Worm (Caenorhabditis elegans) whole organism, early embryonic: ENCODE data around the gene R07H5.16.

ENCODE experiments used
- B0310.2 ChIP-seq: sonication (generic microtip); optimal IDR thresholded peaks from 2 replicates; lab custom pipeline; 2016; ENCODE audit warnings: mild to moderate bottlenecking, missing genetic modification characterization, missing compliant biosample characterization
- aly-1 ChIP-seq: sonication (generic microtip); optimal IDR thresholded peaks from 2 replicates; lab custom pipeline; 2016; ENCODE audit warnings: missing genetic modification characterization, missing compliant biosample characterization
- ama-1 ChIP-seq: fragments of 150-350 bp; optimal IDR thresholded peaks from 2 replicates; lab custom pipeline; 2014
- ets-7 ChIP-seq: sonication (generic microtip); optimal IDR thresholded peaks from 2 replicates; lab custom pipeline; 2016; ENCODE audit warnings: missing genotype, missing genetic modification characterization, missing compliant biosample characterization
- tbx-11 ChIP-seq: fragments of 200-800 bp; sonication (Bioruptor generic); IDR thresholded peaks from 2 replicates; pipeline ENCODE4 v1.3.6; 2022; ENCODE audit warnings: missing genetic modification characterization, missing compliant biosample characterization
- tbx-37 ChIP-seq: fragments of 200-800 bp; sonication (Bioruptor generic); conservative IDR thresholded peaks from 2 replicates; pipeline ENCODE4 v1.3.6; 2022; ENCODE audit warnings: missing genetic modification reagents, missing genetic modification characterization, missing compliant biosample characterization

ce11 chrIV:11174772-11175171 lies 24.4 kb upstream of the R07H5.16 start:
- TF ChIP-seq B0310.2 (tag; lab: Kevin White, UChicago): no peak
- TF ChIP-seq tbx-11 (GFP tag; lab: Robert Waterston, UW): no peak
- TF ChIP-seq ama-1 (lab: Kevin White, UChicago): no peak
- no peak for TF ChIP-seq tbx-37 (GFP tag; lab: Robert Waterston, UW)
- TF ChIP-seq aly-1 (tag; lab: Kevin White, UChicago): no peak
- no peak for TF ChIP-seq ets-7
